Worm (Caenorhabditis elegans): ENCODE data around the gene sms-5.

- no peak for TF ChIP-seq med-1 (GFP tag; optimal IDR thresholded peaks at IDR 0.05; ENCODE audit: insufficient read depth)
- TF ChIP-seq ref-1 (GFP tag; conservative IDR thresholded peaks at IDR 0.05), result no peak
- no peak for TF ChIP-seq klf-2 (GFP tag; conservative IDR thresholded peaks at IDR 0.05)
- TF ChIP-seq flt-1 (GFP tag; IDR thresholded peaks at IDR 0.05), result no peak
- TF ChIP-seq cog-1 (tag; optimal IDR thresholded peaks at IDR 0.05), result no peak
Observed at ce11 chrII:460835-461234, 34.4 kb upstream of the sms-5 start, which contains the start of gene W10D9.3.
